Fruit fly (Drosophila melanogaster) whole organism, adult: ENCODE data around the gene CG46306.

ENCODE experiments used
- CG11617 ChIP-seq: fragments of 200-800 bp; sonication (Bioruptor generic); optimal IDR thresholded peaks from 2 replicates; lab custom pipeline; 2017; ENCODE audit warnings: mild to moderate bottlenecking, missing biosample characterization, missing genetic modification reagents, missing genetic modification characterization
- CG12768 ChIP-seq: fragments of 200-800 bp; sonication (Bioruptor generic); optimal IDR thresholded peaks from 2 replicates; lab custom pipeline; 2017; ENCODE audit warnings: missing biosample characterization, missing genetic modification characterization, mild to moderate bottlenecking, moderate library complexity, missing genetic modification reagents
- Crg-1 ChIP-seq: fragments of 200-800 bp; sonication (Bioruptor generic); optimal IDR thresholded peaks from 2 replicates; lab custom pipeline; 2016; ENCODE audit warnings: missing biosample characterization, missing genetic modification characterization
- Mnt ChIP-seq: fragments of 200-800 bp; sonication (Bioruptor generic); optimal IDR thresholded peaks from 2 replicates; lab custom pipeline; 2016; ENCODE audit warnings: missing biosample characterization, mild to moderate bottlenecking, missing genetic modification characterization
- kay ChIP-seq: fragments of 200-800 bp; sonication (Bioruptor generic); peaks from one replicate; lab custom pipeline; 2016; ENCODE audit warnings: missing biosample characterization, missing genetic modification characterization, borderline replicate concordance
- tj ChIP-seq: fragments of 200-800 bp; sonication (Bioruptor generic); optimal IDR thresholded peaks from 3 replicates; lab custom pipeline; 2017; ENCODE audit warnings: missing biosample characterization, mild to moderate bottlenecking, missing genetic modification characterization, moderate library complexity

DNA sequence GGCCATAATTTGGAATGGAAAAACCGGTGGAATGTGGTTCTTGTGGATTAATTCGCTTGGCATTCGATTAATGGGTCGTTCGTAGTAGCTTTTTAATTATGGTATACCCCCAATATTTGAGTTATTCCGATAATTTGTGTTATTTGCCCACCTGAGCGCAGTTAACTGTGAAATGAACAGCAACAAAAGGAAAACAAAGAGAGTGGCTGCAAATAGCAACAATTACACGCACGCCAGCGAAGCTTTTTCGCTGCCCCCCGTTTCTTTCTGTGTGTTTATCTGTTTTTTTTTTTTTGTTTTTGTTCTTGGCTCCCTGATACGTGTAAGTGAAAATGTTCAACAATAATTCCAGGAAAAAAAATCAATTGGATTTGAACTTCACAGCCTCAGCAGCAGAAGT is 35.4 kb downstream of the CG46306 start:
- TF ChIP-seq Mnt (GFP tag; lab: Kevin White, UChicago) (peak; percentile 17), CG12768 (GFP tag; lab: Kevin White, UChicago) (no peak), tj (GFP tag; lab: Kevin White, UChicago) (peak; percentile 1), Crg-1 (no peak), kay (GFP tag; lab: Kevin White, UChicago) (no peak), CG11617 (GFP tag; lab: Kevin White, UChicago) (no peak)
